Fruit fly (Drosophila melanogaster) whole organism, embryonic: ENCODE measurements around the gene CG18130.

Source experiments
- CG10366 ChIP-seq: fragments of 200-800 bp; sonication (Bioruptor generic); IDR thresholded peaks from 2 replicates; pipeline ENCODE4 v1.3.6; 2022; ENCODE audit warnings: missing biosample characterization, missing genetic modification characterization
- CG4617 ChIP-seq: fragments of 200-800 bp; sonication (Bioruptor generic); optimal IDR thresholded peaks from 3 replicates; lab custom pipeline; 2016; ENCODE audit warnings: missing biosample characterization, missing genetic modification characterization, borderline replicate concordance
- CG4854 ChIP-seq: fragments of 200-800 bp; sonication (Bioruptor generic); optimal IDR thresholded peaks from 2 replicates; lab custom pipeline; 2016; ENCODE audit warnings: missing biosample characterization, missing genetic modification characterization, inconsistent platforms
- CG8478 ChIP-seq: fragments of >200 bp; optimal IDR thresholded peaks from 2 replicates; lab custom pipeline; 2018
- CG8765 ChIP-seq: fragments of 200-800 bp; sonication (Bioruptor generic); IDR thresholded peaks from 2 replicates; pipeline ENCODE4 v1.3.6; 2022; ENCODE audit warnings: missing biosample characterization, missing genetic modification characterization
- Max ChIP-seq: fragments of 200-800 bp; sonication (Bioruptor generic); optimal IDR thresholded peaks from 2 replicates; lab custom pipeline; 2016; ENCODE audit warnings: missing biosample characterization, mild to moderate bottlenecking, missing genetic modification characterization
- Oaz ChIP-seq: fragments of 200-800 bp; sonication (Bioruptor generic); IDR thresholded peaks from 2 replicates; pipeline ENCODE4 v1.3.6; 2022; ENCODE audit warnings: missing biosample characterization, missing genetic modification characterization
- bbx ChIP-seq: fragments of 200-800 bp; sonication (Bioruptor generic); IDR thresholded peaks from 2 replicates; pipeline ENCODE4 v1.3.6; 2022; ENCODE audit warnings: missing biosample characterization, missing genetic modification characterization; ENCODE audit not compliant: partially characterized antibody
- gfzf ChIP-seq: fragments of 200-800 bp; sonication (Bioruptor generic); optimal IDR thresholded peaks from 2 replicates; lab custom pipeline; 2016; ENCODE audit warnings: missing biosample characterization, mild to moderate bottlenecking, missing genetic modification characterization, moderate library complexity
- insv ChIP-seq, 2 experiments: fragments of 200-800 bp; sonication (Bioruptor generic); optimal IDR thresholded peaks; 3 replicates each; lab custom pipeline; 2016 to 2018; ENCODE audit warnings: missing biosample characterization in 2 of 2, missing genetic modification characterization in 2 of 2
- knrl ChIP-seq: fragments of 200-800 bp; sonication (Bioruptor generic); IDR thresholded peaks from 3 replicates; pipeline ENCODE4 v1.3.6; 2022; ENCODE audit warnings: missing biosample characterization, missing genetic modification characterization; ENCODE audit not compliant: partially characterized antibody
- lola ChIP-seq, 3 experiments: fragments of >200 bp in 2 of 3; fragments of 200-800 bp in 1 of 3; sonication (Bioruptor generic) in 1 of 3; optimal IDR thresholded peaks; 2 replicates each; lab custom pipeline; 2017 to 2019; ENCODE audit warnings: missing biosample characterization in 3 of 3, missing genetic modification characterization in 3 of 3, mild to moderate bottlenecking in 1 of 3, moderate library complexity in 1 of 3
- slbo ChIP-seq: fragments of 200-800 bp; sonication (Bioruptor generic); IDR thresholded peaks from 2 replicates; pipeline ENCODE4 v1.3.6; 2022; ENCODE audit warnings: missing biosample characterization, missing genetic modification characterization
- trh ChIP-seq: fragments of 200-800 bp; sonication (Bioruptor generic); optimal IDR thresholded peaks from 2 replicates; lab custom pipeline; 2016; ENCODE audit warnings: missing biosample characterization, missing genetic modification characterization

dm6 chrX:12032136-12032682, 39.6 kb upstream of the CG18130 start, which contains the start of gene Cyp318a1:
- TF ChIP-seq bbx (GFP tag; lab: Robert Waterston, UW) (no peak), Max (GFP tag; lab: Kevin White, UChicago) (no peak), knrl (GFP tag; lab: Robert Waterston, UW) (no peak), CG4617 (GFP tag; lab: Kevin White, UChicago) (no peak), CG10366 (no peak), CG4854 (GFP tag; lab: Kevin White, UChicago) (no peak), Oaz (GFP tag; lab: Robert Waterston, UW) (no peak), CG8478 (lab: Kevin White, UChicago) (no peak), lola (GFP tag; optimal IDR thresholded peaks at IDR 0.05; lab: Kevin White, UChicago) (no peak), trh (GFP tag; lab: Kevin White, UChicago) (no peak), slbo (GFP tag; lab: Robert Waterston, UW) (no peak), gfzf (GFP tag; lab: Kevin White, UChicago) (no peak), insv (GFP tag; optimal IDR thresholded peaks at IDR 0.05; lab: Kevin White, UChicago) (no peak), CG8765 (GFP tag; lab: Robert Waterston, UW) (no peak)
